Worm (Caenorhabditis elegans): ENCODE data around the gene rnh-1.2.

ce11 chrII:9800251-9800650, 41.6 kb downstream of the rnh-1.2 start, which contains the start of gene cyp-13A5:
- TF ChIP-seq egl-27 (tag; optimal IDR thresholded peaks at IDR 0.05), result no peak
- TF ChIP-seq ceh-82 (tag; optimal IDR thresholded peaks at IDR 0.05), result no peak
- no peak for TF ChIP-seq fkh-10 (GFP tag; optimal IDR thresholded peaks at IDR 0.05)
- TF ChIP-seq lir-3 (tag; optimal IDR thresholded peaks at IDR 0.05; ENCODE audit: poor library complexity), result no peak
- TF ChIP-seq nhr-19 (GFP tag; conservative IDR thresholded peaks at IDR 0.05), result no peak
- no peak for TF ChIP-seq mab-9 (GFP tag; IDR thresholded peaks at IDR 0.05)
